Worm (Caenorhabditis elegans) whole organism, L1 larva: ENCODE measurements around the gene cutl-15.
A peak's percentile ranks its signal among the peaks of the same experiment; 100 is the strongest.

Source experiments
- C16A3.4 ChIP-seq: fragments of 150-350 bp; optimal IDR thresholded peaks from 2 replicates; lab custom pipeline; 2014; ENCODE audit warnings: missing biosample characterization, missing genetic modification characterization
- F16B12.6 ChIP-seq: fragments of 150-350 bp; optimal IDR thresholded peaks from 2 replicates; lab custom pipeline; 2014; ENCODE audit warnings: missing biosample characterization, missing genetic modification characterization
- aha-1 ChIP-seq: fragments of 150-350 bp; optimal IDR thresholded peaks from 2 replicates; lab custom pipeline; 2014; ENCODE audit warnings: missing biosample characterization, missing genetic modification characterization
- aly-2 ChIP-seq: fragments of 150-350 bp; optimal IDR thresholded peaks from 2 replicates; lab custom pipeline; 2014; ENCODE audit warnings: missing biosample characterization, missing genetic modification characterization
- ceh-63 ChIP-seq: fragments of 200-800 bp; sonication (Bioruptor generic); optimal IDR thresholded peaks from 2 replicates; lab custom pipeline; 2018; ENCODE audit warnings: mild to moderate bottlenecking, missing genetic modification characterization, missing compliant biosample characterization
- ceh-82 ChIP-seq, 3 experiments: fragments of 150-350 bp in 1 of 3; sonication (generic microtip) in 2 of 3; optimal IDR thresholded peaks; 2 replicates each; lab custom pipeline; 2014 to 2017; ENCODE audit warnings: missing biosample characterization in 3 of 3, missing genetic modification characterization in 3 of 3
- dpl-1 ChIP-seq, 3 experiments: fragments of 150-350 bp in 2 of 3; sonication (generic microtip) in 1 of 3; optimal IDR thresholded peaks; 2 replicates each; lab custom pipeline; 2014 to 2017; ENCODE audit warnings: missing biosample characterization in 3 of 3, missing genetic modification characterization in 3 of 3, missing genetic modification reagents in 3 of 3
- dsc-1 ChIP-seq: sonication (generic microtip); optimal IDR thresholded peaks from 2 replicates; lab custom pipeline; 2016; ENCODE audit warnings: mild to moderate bottlenecking, missing genetic modification characterization, missing compliant biosample characterization
- efl-1 ChIP-seq, 4 experiments: fragments of 150-350 bp; optimal IDR thresholded peaks in 3 of 4; peaks in 1 of 4; 1 replicate in 1 of 4; 2 replicates in 3 of 4; lab custom pipeline; 2014; ENCODE audit warnings: missing biosample characterization in 2 of 4, missing genetic modification characterization in 2 of 4, missing genetic modification reagents in 2 of 4
- egl-13 ChIP-seq: sonication (generic microtip); optimal IDR thresholded peaks from 2 replicates; lab custom pipeline; 2016; ENCODE audit warnings: missing genotype, missing genetic modification reagents, missing genetic modification characterization, missing compliant biosample characterization
- ets-5 ChIP-seq: fragments of 200-800 bp; sonication (Bioruptor generic); IDR thresholded peaks from 2 replicates; pipeline ENCODE4 v1.3.6; 2022; ENCODE audit warnings: missing genetic modification characterization, missing compliant biosample characterization
- fkh-4 ChIP-seq: sonication (generic microtip); optimal IDR thresholded peaks from 2 replicates; lab custom pipeline; 2016; ENCODE audit warnings: missing compliant biosample characterization, missing genetic modification characterization, borderline replicate concordance
- fos-1 ChIP-seq: fragments of 150-350 bp; optimal IDR thresholded peaks from 2 replicates; lab custom pipeline; 2014; ENCODE audit warnings: missing biosample characterization, missing genetic modification characterization
- irx-1 ChIP-seq: sonication (generic microtip); optimal IDR thresholded peaks from 2 replicates; lab custom pipeline; 2016; ENCODE audit warnings: missing genetic modification characterization, missing compliant biosample characterization
- jun-1 ChIP-seq: fragments of 150-350 bp; optimal IDR thresholded peaks from 2 replicates; lab custom pipeline; 2014; ENCODE audit warnings: missing biosample characterization, missing genetic modification reagents, missing genetic modification characterization
- lin-14 ChIP-seq: fragments of 200-800 bp; sonication (Bioruptor generic); optimal IDR thresholded peaks from 2 replicates; lab custom pipeline; 2018; ENCODE audit warnings: mild to moderate bottlenecking, missing genetic modification characterization, moderate library complexity, missing compliant biosample characterization
- lin-35 ChIP-seq, 2 experiments: fragments of 150-350 bp; optimal IDR thresholded peaks; 2 replicates each; lab custom pipeline; 2014; ENCODE audit warnings: missing biosample characterization in 2 of 2, missing genetic modification characterization in 2 of 2, missing genetic modification reagents in 2 of 2
- lin-39 ChIP-seq: fragments of 150-350 bp; optimal IDR thresholded peaks from 2 replicates; lab custom pipeline; 2014; ENCODE audit warnings: missing biosample characterization, missing genetic modification reagents, missing genetic modification characterization
- lsy-2 ChIP-seq, 2 experiments: fragments of 150-350 bp; optimal IDR thresholded peaks; 2 replicates each; lab custom pipeline; 2014; ENCODE audit warnings: missing biosample characterization in 2 of 2, missing genetic modification characterization in 2 of 2
- mab-9 ChIP-seq: fragments of 200-800 bp; sonication (Bioruptor generic); IDR thresholded peaks from 2 replicates; pipeline ENCODE4 v1.3.6; 2022; ENCODE audit warnings: missing genetic modification reagents, missing genetic modification characterization, missing compliant biosample characterization
- mdl-1 ChIP-seq, 2 experiments: fragments of 150-350 bp; optimal IDR thresholded peaks; 2 replicates each; lab custom pipeline; 2014 to 2017; ENCODE audit warnings: missing biosample characterization in 2 of 2, missing genetic modification characterization in 2 of 2, inconsistent platforms in 1 of 2
- mep-1 ChIP-seq: fragments of 150-350 bp; optimal IDR thresholded peaks from 2 replicates; lab custom pipeline; 2014; ENCODE audit warnings: missing biosample characterization, missing genetic modification characterization
- nhr-19 ChIP-seq: fragments of 200-800 bp; sonication (Bioruptor generic); conservative IDR thresholded peaks from 2 replicates; pipeline ENCODE4 v1.3.6; 2022; ENCODE audit warnings: missing genetic modification characterization, missing compliant biosample characterization
- nhr-20 ChIP-seq: sonication (generic microtip); optimal IDR thresholded peaks from 2 replicates; lab custom pipeline; 2016; ENCODE audit warnings: mild to moderate bottlenecking, missing genetic modification characterization, missing compliant biosample characterization
- nhr-47 ChIP-seq: sonication (generic microtip); optimal IDR thresholded peaks from 2 replicates; lab custom pipeline; 2016; ENCODE audit warnings: mild to moderate bottlenecking, missing genetic modification characterization, moderate library complexity, missing compliant biosample characterization
- nhr-71 ChIP-seq: sonication (generic microtip); optimal IDR thresholded peaks from 2 replicates; lab custom pipeline; 2016; ENCODE audit warnings: mild to moderate bottlenecking, missing genetic modification characterization, moderate library complexity, missing compliant biosample characterization
- nhr-84 ChIP-seq: sonication (generic microtip); optimal IDR thresholded peaks from 2 replicates; lab custom pipeline; 2017; ENCODE audit warnings: missing biosample characterization, missing genetic modification characterization
- pax-3 ChIP-seq: fragments of 200-800 bp; sonication (Bioruptor generic); optimal IDR thresholded peaks from 2 replicates; lab custom pipeline; 2018; ENCODE audit warnings: mild to moderate bottlenecking, missing genetic modification characterization, moderate library complexity, missing compliant biosample characterization
- rnt-1 ChIP-seq: sonication (generic microtip); optimal IDR thresholded peaks from 2 replicates; lab custom pipeline; 2016; ENCODE audit warnings: mild to moderate bottlenecking, missing genetic modification characterization, moderate library complexity, missing compliant biosample characterization
- snu-23 ChIP-seq: sonication (generic microtip); optimal IDR thresholded peaks from 2 replicates; lab custom pipeline; 2016; ENCODE audit warnings: missing genetic modification characterization, missing compliant biosample characterization
- sox-4 ChIP-seq: sonication (generic microtip); optimal IDR thresholded peaks from 2 replicates; lab custom pipeline; 2016; ENCODE audit warnings: missing genetic modification characterization, missing compliant biosample characterization
- sptf-1 ChIP-seq: fragments of 150-350 bp; optimal IDR thresholded peaks from 2 replicates; lab custom pipeline; 2014; ENCODE audit warnings: missing biosample characterization, missing genetic modification characterization
- swsn-7 ChIP-seq: sonication (generic microtip); optimal IDR thresholded peaks from 2 replicates; lab custom pipeline; 2016; ENCODE audit warnings: missing genetic modification characterization, missing compliant biosample characterization
- tbx-2 ChIP-seq: sonication (generic microtip); optimal IDR thresholded peaks from 2 replicates; lab custom pipeline; 2016; ENCODE audit warnings: missing genetic modification characterization, missing compliant biosample characterization
- unc-130 ChIP-seq: fragments of 150-350 bp; optimal IDR thresholded peaks from 2 replicates; lab custom pipeline; 2017; ENCODE audit warnings: missing biosample characterization, missing genetic modification characterization, inconsistent platforms
- unc-86 ChIP-seq: sonication (generic microtip); optimal IDR thresholded peaks from 2 replicates; lab custom pipeline; 2016; ENCODE audit warnings: missing genetic modification characterization, missing compliant biosample characterization
- vab-15 ChIP-seq: sonication (generic microtip); optimal IDR thresholded peaks from 2 replicates; lab custom pipeline; 2017; ENCODE audit warnings: missing genotype, mild to moderate bottlenecking, missing genetic modification characterization, missing compliant biosample characterization
- zip-4 ChIP-seq: fragments of 200-800 bp; sonication (Bioruptor generic); optimal IDR thresholded peaks from 2 replicates; lab custom pipeline; 2018; ENCODE audit warnings: mild to moderate bottlenecking, missing genetic modification characterization, moderate library complexity, missing compliant biosample characterization
- ztf-4 ChIP-seq: fragments of 150-350 bp; optimal IDR thresholded peaks from 2 replicates; lab custom pipeline; 2014; ENCODE audit warnings: missing biosample characterization, missing genetic modification characterization

Gene cutl-15

DNA sequence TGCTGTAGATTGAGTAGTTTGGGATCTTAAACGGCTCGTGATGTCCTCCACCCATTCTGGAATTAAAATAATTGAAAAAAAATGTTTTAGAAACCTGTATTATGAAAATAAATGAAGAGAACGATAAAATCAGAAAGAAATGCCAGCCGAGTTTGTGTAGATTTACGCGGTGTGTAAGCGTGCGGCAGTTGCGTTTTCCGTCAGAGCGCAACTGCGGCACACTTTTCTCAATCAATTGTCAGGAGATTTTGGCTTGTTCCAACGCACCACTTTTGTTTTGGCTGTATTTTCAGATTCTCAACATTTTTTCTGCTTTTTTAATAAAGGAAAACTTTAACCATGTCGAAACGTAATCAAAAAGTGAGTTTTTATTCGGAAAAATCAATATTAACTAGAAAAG is 17.3 kb upstream of the cutl-15 start, which contains the start of the genes ndub-3 and C18E9.2:
ndub-3 (minus strand) TSS at position 56 of the 400 bp plus-strand sequence.
C18E9.2 (plus strand) TSS at position 172 of the 400 bp plus-strand sequence.
- TF ChIP-seq unc-86 (tag; lab: Kevin White, UChicago) (no peak), lin-35 (GFP tag; optimal IDR thresholded peaks at IDR 0.05; lab: Kevin White, UChicago) (peak; percentile 59 to 79), snu-23 (peak; percentile 32), ceh-82 (tag; optimal IDR thresholded peaks at IDR 0.05; lab: Kevin White, UChicago) (peak in 2 of 3 experiments; percentile 4 to 64), efl-1 (optimal IDR thresholded peaks at IDR 0.05; lab: Kevin White, UChicago) (peak; percentile 66 to 67), efl-1 (GFP tag; optimal IDR thresholded peaks at IDR 0.05 in 1 of 2; lab: Kevin White, UChicago) (peak; percentile 48 to 95), vab-15 (tag; lab: Kevin White, UChicago) (no peak), nhr-47 (peak; percentile 1), egl-13 (tag; lab: Kevin White, UChicago) (no peak), sox-4 (tag; lab: Kevin White, UChicago) (no peak), lsy-2 (tag; optimal IDR thresholded peaks at IDR 0.05; lab: Kevin White, UChicago) (peak; percentile 13 to 75), dpl-1 (GFP tag; optimal IDR thresholded peaks at IDR 0.05; lab: Kevin White, UChicago) (peak; percentile 38 to 66 (median 56)), swsn-7 (no peak), nhr-71 (tag; lab: Kevin White, UChicago) (peak; percentile 33), tbx-2 (tag; lab: Kevin White, UChicago) (peak; percentile 6), lin-14 (GFP tag; lab: Kevin White, UChicago) (peak; percentile 50), rnt-1 (tag; lab: Kevin White, UChicago) (peak; percentile 26), jun-1 (tag; lab: Kevin White, UChicago) (no peak), mdl-1 (tag; optimal IDR thresholded peaks at IDR 0.05; lab: Kevin White, UChicago) (peak in 1 of 2 experiments; percentile 24), aha-1 (tag; lab: Kevin White, UChicago) (no peak), C16A3.4 (tag; lab: Kevin White, UChicago) (peak; percentile 55)

ce11 chrII:8964049-8964448 is 16.6 kb upstream of the cutl-15 start, which contains the start of gene sftd-3:
Gene sftd-3 (minus strand): TSS chrII:8964149.
- no peak for TF ChIP-seq lin-35 (GFP tag; optimal IDR thresholded peaks at IDR 0.05; lab: Kevin White, UChicago)

ce11 chrII:8962206-8962605 is 14.7 kb upstream of the cutl-15 start:
- TF ChIP-seq nhr-71 (tag; lab: Kevin White, UChicago) (peak; percentile 74), aly-2 (tag; lab: Kevin White, UChicago) (peak; percentile 53), ets-5 (GFP tag; lab: Robert Waterston, UW) (no peak), lsy-2 (tag; optimal IDR thresholded peaks at IDR 0.05; lab: Kevin White, UChicago) (peak; percentile 7 to 48), vab-15 (tag; lab: Kevin White, UChicago) (no peak), lin-14 (GFP tag; lab: Kevin White, UChicago) (peak; percentile 94), zip-4 (GFP tag; lab: Kevin White, UChicago) (no peak), irx-1 (tag; lab: Kevin White, UChicago) (no peak), ztf-4 (no peak), mab-9 (GFP tag; lab: Robert Waterston, UW) (no peak), nhr-47 (peak; percentile 23), ceh-63 (GFP tag; lab: Kevin White, UChicago) (no peak), nhr-20 (tag; lab: Kevin White, UChicago) (no peak), dsc-1 (tag; lab: Kevin White, UChicago) (peak; percentile 84), swsn-7 (peak; percentile 21), F16B12.6 (tag; lab: Kevin White, UChicago) (no peak), lin-39 (tag; lab: Kevin White, UChicago) (peak; percentile 45), nhr-19 (peak; percentile 54), nhr-84 (no peak), fos-1 (tag; lab: Kevin White, UChicago) (no peak), efl-1 (optimal IDR thresholded peaks at IDR 0.05; lab: Kevin White, UChicago) (peak; percentile 9 to 12), efl-1 (GFP tag; optimal IDR thresholded peaks at IDR 0.05 in 1 of 2; lab: Kevin White, UChicago) (peak in 1 of 2 experiments; percentile 54), unc-130 (peak; percentile 29), rnt-1 (tag; lab: Kevin White, UChicago) (peak; percentile 71), snu-23 (peak; percentile 46), fkh-4 (peak; percentile 62), unc-86 (tag; lab: Kevin White, UChicago) (no peak), dpl-1 (GFP tag; optimal IDR thresholded peaks at IDR 0.05; lab: Kevin White, UChicago) (peak in 1 of 3 experiments; percentile 1), sptf-1 (tag; lab: Kevin White, UChicago) (no peak), mep-1 (peak; percentile 22), lin-35 (GFP tag; optimal IDR thresholded peaks at IDR 0.05; lab: Kevin White, UChicago) (peak in 1 of 2 experiments; percentile 24), pax-3 (tag; lab: Kevin White, UChicago) (no peak)
